Worm (Caenorhabditis elegans): ENCODE results near the gene fbxc-55.

ce11 chrII:3145842-3146241, 24.1 kb downstream of the fbxc-55 start, which contains the start of gene T10D4.15:
- no peak for TF ChIP-seq nhr-120 (GFP tag; IDR thresholded peaks at IDR 0.05)
- no peak for TF ChIP-seq ccch-3 (GFP tag; optimal IDR thresholded peaks at IDR 0.05)
- TF ChIP-seq unc-62 (GFP tag; optimal IDR thresholded peaks at IDR 0.05), result no peak
- no peak for TF ChIP-seq dpl-1 (GFP tag; optimal IDR thresholded peaks at IDR 0.05)
- TF ChIP-seq ztf-26 (tag; optimal IDR thresholded peaks at IDR 0.05), result no peak
- no peak for TF ChIP-seq akir-1 (GFP tag; optimal IDR thresholded peaks at IDR 0.05)
- no peak for TF ChIP-seq madf-10 (tag; optimal IDR thresholded peaks at IDR 0.05)
- TF ChIP-seq F33H1.4 (GFP tag; IDR thresholded peaks at IDR 0.05), result no peak
- no peak for TF ChIP-seq T07F8.4 (tag; optimal IDR thresholded peaks at IDR 0.05)
